Fruit fly (Drosophila melanogaster) whole organism, wandering third instar larva: ENCODE data around the gene CG12783.

Experiments used
- GATAd ChIP-seq: sonication (Bioruptor generic); optimal IDR thresholded peaks from 2 replicates; lab custom pipeline; 2016; ENCODE audit warnings: missing biosample characterization, missing genetic modification characterization
- jim ChIP-seq: fragments of 175-275, 200-325 bp; sonication (Bioruptor generic); optimal IDR thresholded peaks from 2 replicates; lab custom pipeline; 2016; ENCODE audit warnings: missing biosample characterization, mild to moderate bottlenecking, missing genetic modification characterization
- psq ChIP-seq: fragments of 200-800 bp; sonication (Bioruptor generic); optimal IDR thresholded peaks from 3 replicates; lab custom pipeline; 2017; ENCODE audit warnings: missing biosample characterization, mild to moderate bottlenecking, missing genetic modification characterization, moderate library complexity
- sage ChIP-seq: fragments of 200-800 bp; sonication (Bioruptor generic); optimal IDR thresholded peaks from 2 replicates; lab custom pipeline; 2016; ENCODE audit warnings: missing biosample characterization, mild to moderate bottlenecking, missing genetic modification characterization

dm6 chr3R:16613300-16613699 is at the start of gene CG12783:
- no peak for TF ChIP-seq jim
- no peak for TF ChIP-seq psq (GFP tag; lab: Kevin White, UChicago)
- TF ChIP-seq sage (GFP tag; lab: Kevin White, UChicago), result no peak
- no peak for TF ChIP-seq GATAd (GFP tag; lab: Kevin White, UChicago)
